Worm (Caenorhabditis elegans) whole organism, L4 larva: ENCODE results near the gene srlf-11.

ENCODE experiments used
- F10B5.3 ChIP-seq: sonication (generic microtip); optimal IDR thresholded peaks from 2 replicates; lab custom pipeline; 2016; ENCODE audit warnings: mild to moderate bottlenecking, missing genetic modification characterization, missing compliant biosample characterization
- aly-2 ChIP-seq: sonication (generic microtip); optimal IDR thresholded peaks from 2 replicates; lab custom pipeline; 2018; ENCODE audit warnings: missing biosample characterization, missing genetic modification characterization
- ceh-82 ChIP-seq: sonication (generic microtip); optimal IDR thresholded peaks from 2 replicates; lab custom pipeline; 2017; ENCODE audit warnings: missing biosample characterization, missing genetic modification characterization
- fkh-10 ChIP-seq: fragments of 150-350 bp; optimal IDR thresholded peaks from 2 replicates; lab custom pipeline; 2014; ENCODE audit warnings: missing biosample characterization, missing genetic modification reagents, missing genetic modification characterization
- hlh-30 ChIP-seq: sonication (generic microtip); optimal IDR thresholded peaks from 2 replicates; lab custom pipeline; 2017; ENCODE audit warnings: antibody characterized with exemption, mild to moderate bottlenecking, missing genetic modification characterization, missing compliant biosample characterization; ENCODE audit not compliant: insufficient read depth
- lin-15B ChIP-seq: fragments of 150-350 bp; sonication (generic microtip); optimal IDR thresholded peaks from 3 replicates; lab custom pipeline; 2014; ENCODE audit warnings: missing biosample characterization, missing genetic modification characterization
- madf-5 ChIP-seq, 2 experiments: fragments of 200-800 bp; sonication (Bioruptor generic); IDR thresholded peaks; 2 replicates each; pipeline ENCODE4 v1.3.6; 2022; ENCODE audit warnings: missing compliant biosample characterization in 2 of 2, missing genetic modification characterization in 2 of 2
- nhr-41 ChIP-seq: fragments of 200-800 bp; sonication (Bioruptor generic); IDR thresholded peaks from 2 replicates; pipeline ENCODE4 v1.3.6; 2022; ENCODE audit warnings: missing genetic modification reagents, missing genetic modification characterization, missing compliant biosample characterization
- nhr-6 ChIP-seq: fragments of 150-350 bp; optimal IDR thresholded peaks from 2 replicates; lab custom pipeline; 2014; ENCODE audit warnings: missing biosample characterization, missing genetic modification characterization
- rbr-2 ChIP-seq: sonication (generic microtip); optimal IDR thresholded peaks from 2 replicates; lab custom pipeline; 2016; ENCODE audit warnings: missing genotype, missing genetic modification characterization, missing compliant biosample characterization
- ztf-7 ChIP-seq: fragments of 150-350 bp; optimal IDR thresholded peaks from 2 replicates; lab custom pipeline; 2014; ENCODE audit warnings: missing biosample characterization, missing genetic modification characterization

DNA sequence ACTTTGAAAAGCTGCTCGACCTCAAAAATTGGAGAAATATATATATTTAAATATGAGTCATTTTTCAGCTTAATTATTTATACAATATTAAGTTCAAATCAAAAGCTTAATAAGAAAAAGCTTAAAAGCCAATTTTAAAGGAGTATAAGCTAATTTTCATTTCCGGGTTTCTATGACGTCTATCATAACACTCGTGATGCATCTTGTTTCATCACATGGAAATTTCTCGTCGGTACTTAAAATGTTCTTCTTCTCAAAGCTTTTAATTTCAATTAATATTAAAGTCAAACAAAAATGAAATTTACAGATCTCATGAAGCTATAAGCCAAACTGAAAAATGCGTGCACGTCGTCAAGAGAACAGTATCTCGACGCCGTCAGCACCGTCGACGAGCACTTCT is 34.0 kb upstream of the srlf-11 start, which contains the start of gene rbr-2:
- TF ChIP-seq nhr-6 (tag; lab: Kevin White, UChicago) (no peak), hlh-30 (tag; lab: Kevin White, UChicago) (peak; percentile 7), lin-15B (tag; lab: Kevin White, UChicago) (no peak), ceh-82 (tag; lab: Kevin White, UChicago) (no peak), nhr-41 (no peak), ztf-7 (tag; lab: Kevin White, UChicago) (no peak), aly-2 (tag; lab: Kevin White, UChicago) (no peak), F10B5.3 (tag; lab: Kevin White, UChicago) (no peak), fkh-10 (GFP tag; lab: Kevin White, UChicago) (no peak), madf-5 (GFP tag; IDR thresholded peaks at IDR 0.05; lab: Robert Waterston, UW) (no peak), rbr-2 (tag; lab: Kevin White, UChicago) (no peak)
